1 fruit fly cellular context compared by ENCODE assay signal in the genomic region with DNA sequence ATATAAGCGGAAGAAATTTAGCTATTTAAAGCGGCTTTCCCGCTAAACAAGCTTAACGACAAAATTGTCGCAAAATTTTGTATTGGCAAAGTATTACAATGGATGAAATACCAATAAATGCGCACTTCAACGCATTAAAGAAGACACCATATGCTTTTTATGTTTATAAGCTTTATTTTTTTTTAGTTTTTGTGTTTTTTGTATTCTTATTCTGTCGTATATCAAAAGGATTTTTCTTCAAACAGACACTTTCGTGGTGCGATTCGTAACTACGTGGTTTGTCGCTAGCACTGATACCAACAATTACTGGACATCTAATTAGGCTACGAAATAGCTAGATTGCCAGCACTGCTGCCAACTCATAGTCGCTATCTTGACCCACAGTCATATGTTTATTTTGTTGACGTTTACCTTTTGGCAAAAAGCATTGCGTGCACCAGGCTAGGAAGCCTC.
TF ChIP-seq lines count a peak whose summit lies in the region.

A gene (plus strand): TSS at position 387 of the 453 bp plus-strand sequence.

TF ChIP-seq in whole organism, embryonic, 481 proteins besides CTCF, POLR2A, EP300 and RAD21 (continued from another document and continues in another):
- no peak for TF ChIP-seq CG8765 (GFP tag; IDR thresholded peaks at IDR 0.05; lab: Robert Waterston, UW)
- TF ChIP-seq chm (GFP tag; IDR thresholded peaks at IDR 0.05; lab: Robert Waterston, UW), result no peak
- TF ChIP-seq H2.0 (GFP tag; IDR thresholded peaks at IDR 0.05; lab: Robert Waterston, UW), result no peak
- TF ChIP-seq Mrtf (GFP tag; IDR thresholded peaks at IDR 0.05; lab: Robert Waterston, UW), result no peak
- no peak for TF ChIP-seq CG15479 (GFP tag; optimal IDR thresholded peaks at IDR 0.05; lab: Kevin White, UChicago)
- TF ChIP-seq so (GFP tag; IDR thresholded peaks at IDR 0.05; lab: Robert Waterston, UW), result no peak
- TF ChIP-seq CG11695 (GFP tag; IDR thresholded peaks at IDR 0.05; lab: Robert Waterston, UW), result no peak
- TF ChIP-seq CG14710 (tag; optimal IDR thresholded peaks at IDR 0.05; lab: Kevin White, UChicago), result peak; percentile 42
- TF ChIP-seq CG4424 (GFP tag; optimal IDR thresholded peaks at IDR 0.05; lab: Kevin White, UChicago), result peak; percentile 30
- no peak for TF ChIP-seq Spps (tag; optimal IDR thresholded peaks at IDR 0.05; lab: Kevin White, UChicago)
- no peak for TF ChIP-seq Poxn (GFP tag; IDR thresholded peaks at IDR 0.05; lab: Robert Waterston, UW)
- TF ChIP-seq HmgZ (tag; optimal IDR thresholded peaks at IDR 0.05; lab: Kevin White, UChicago), result peak; percentile 31
- TF ChIP-seq corto (GFP tag; optimal IDR thresholded peaks at IDR 0.05; lab: Kevin White, UChicago), result no peak
- TF ChIP-seq CG7987 (GFP tag; optimal IDR thresholded peaks at IDR 0.05; lab: Kevin White, UChicago), result no peak
- no peak for TF ChIP-seq z (GFP tag; IDR thresholded peaks at IDR 0.05; lab: Robert Waterston, UW)
- no peak for TF ChIP-seq gce (GFP tag; IDR thresholded peaks at IDR 0.05; lab: Robert Waterston, UW)
- 0 out of 2 replicates have a peak, but pooled peaks have one; percentile 31 for TF ChIP-seq stc (GFP tag; IDR thresholded peaks at IDR 0.05; lab: Robert Waterston, UW)
- no peak for TF ChIP-seq CG1024 (GFP tag; IDR thresholded peaks at IDR 0.05; lab: Robert Waterston, UW)
- TF ChIP-seq jigr1 (GFP tag; IDR thresholded peaks at IDR 0.05; lab: Robert Waterston, UW), result no peak
- TF ChIP-seq zfh1 (GFP tag; IDR thresholded peaks at IDR 0.05; lab: Robert Waterston, UW), result no peak
- TF ChIP-seq Asciz (GFP tag; optimal IDR thresholded peaks at IDR 0.05; lab: Kevin White, UChicago), result no peak
- TF ChIP-seq CG12299 (tag; optimal IDR thresholded peaks at IDR 0.05; lab: Kevin White, UChicago), result no peak
- TF ChIP-seq CG13624 (GFP tag; optimal IDR thresholded peaks at IDR 0.05; lab: Kevin White, UChicago), result peak; percentile 30
- TF ChIP-seq dysf (GFP tag; IDR thresholded peaks at IDR 0.05; lab: Robert Waterston, UW), result no peak
- no peak for TF ChIP-seq CG4707 (GFP tag; optimal IDR thresholded peaks at IDR 0.05; lab: Kevin White, UChicago)
- TF ChIP-seq wdn (GFP tag; IDR thresholded peaks at IDR 0.05; lab: Robert Waterston, UW), result no peak
- no peak for TF ChIP-seq Nf-YA (GFP tag; IDR thresholded peaks at IDR 0.05; lab: Robert Waterston, UW)
- no peak for TF ChIP-seq luna (GFP tag; optimal IDR thresholded peaks at IDR 0.05; lab: Kevin White, UChicago)
- no peak for TF ChIP-seq C15 (GFP tag; IDR thresholded peaks at IDR 0.05; lab: Robert Waterston, UW)
- peak; percentile 93 for TF ChIP-seq MBD-R2 (GFP tag; IDR thresholded peaks at IDR 0.05; lab: Robert Waterston, UW)
- TF ChIP-seq Max (GFP tag; optimal IDR thresholded peaks at IDR 0.05; lab: Kevin White, UChicago), result peak; percentile 33
- TF ChIP-seq CG9876 (GFP tag; optimal IDR thresholded peaks at IDR 0.05; lab: Kevin White, UChicago), result no peak
- TF ChIP-seq Hsf (GFP tag; optimal IDR thresholded peaks at IDR 0.05; lab: Kevin White, UChicago), result peak; percentile 39
- no peak for TF ChIP-seq CG3281 (GFP tag; optimal IDR thresholded peaks at IDR 0.05; lab: Kevin White, UChicago)
- no peak for TF ChIP-seq CG13894 (tag; optimal IDR thresholded peaks at IDR 0.05; lab: Kevin White, UChicago)
- no peak for TF ChIP-seq CG10321 (GFP tag; IDR thresholded peaks at IDR 0.05; lab: Robert Waterston, UW)
- TF ChIP-seq CG14441 (GFP tag; IDR thresholded peaks at IDR 0.05; lab: Robert Waterston, UW), result no peak
- TF ChIP-seq CG6175 (GFP tag; IDR thresholded peaks at IDR 0.05; lab: Robert Waterston, UW), result no peak
- no peak for TF ChIP-seq CG3407 (GFP tag; optimal IDR thresholded peaks at IDR 0.05; lab: Kevin White, UChicago)
- no peak for TF ChIP-seq CG16779 (GFP tag; IDR thresholded peaks at IDR 0.05; lab: Robert Waterston, UW)
- no peak for TF ChIP-seq CG11247 (GFP tag; IDR thresholded peaks at IDR 0.05; lab: Robert Waterston, UW)
- TF ChIP-seq ranshi (GFP tag; IDR thresholded peaks at IDR 0.05; lab: Robert Waterston, UW), result no peak
- no peak for TF ChIP-seq Atf3 (GFP tag; optimal IDR thresholded peaks at IDR 0.05; lab: Kevin White, UChicago)
- TF ChIP-seq Dip2 (GFP tag; IDR thresholded peaks at IDR 0.05; lab: Robert Waterston, UW), result no peak
- peak; percentile 32 for TF ChIP-seq CG2116 (GFP tag; optimal IDR thresholded peaks at IDR 0.05; lab: Kevin White, UChicago)
- no peak for TF ChIP-seq CG11723 (GFP tag; optimal IDR thresholded peaks at IDR 0.05; lab: Kevin White, UChicago)
- TF ChIP-seq trh (GFP tag; optimal IDR thresholded peaks at IDR 0.05; lab: Kevin White, UChicago), result no peak
- no peak for TF ChIP-seq danr (GFP tag; IDR thresholded peaks at IDR 0.05; lab: Robert Waterston, UW)
- peak; percentile 23 for TF ChIP-seq NfI (GFP tag; optimal IDR thresholded peaks at IDR 0.05; lab: Kevin White, UChicago)
- peak; percentile 14 for TF ChIP-seq Sin3A (optimal IDR thresholded peaks at IDR 0.05; lab: Kevin White, UChicago)
- peak; percentile 7 for TF ChIP-seq Side (GFP tag; optimal IDR thresholded peaks at IDR 0.05; lab: Kevin White, UChicago)
- no peak for TF ChIP-seq Fer3 (tag; optimal IDR thresholded peaks at IDR 0.05; lab: Kevin White, UChicago)
- TF ChIP-seq Dll (GFP tag; IDR thresholded peaks at IDR 0.05; lab: Robert Waterston, UW; ENCODE audit: partially characterized antibody), result no peak
- TF ChIP-seq CG30020 (tag; optimal IDR thresholded peaks at IDR 0.05; lab: Kevin White, UChicago), result peak; percentile 89
- TF ChIP-seq gsb (GFP tag; IDR thresholded peaks at IDR 0.05; lab: Robert Waterston, UW), result no peak
- TF ChIP-seq prd (optimal IDR thresholded peaks at IDR 0.05; lab: Kevin White, UChicago), result no peak
- peak; percentile 56; the same call in 2 of the 3 replicates for TF ChIP-seq prd (GFP tag; IDR thresholded peaks at IDR 0.05; lab: Robert Waterston, UW)
- TF ChIP-seq CG10366 (GFP tag; IDR thresholded peaks at IDR 0.05; lab: Robert Waterston, UW), result no peak; the same call in 1 of the 2 replicates
- no peak for TF ChIP-seq CG12236 (GFP tag; optimal IDR thresholded peaks at IDR 0.05; lab: Kevin White, UChicago)
- TF ChIP-seq CG34376 (GFP tag; optimal IDR thresholded peaks at IDR 0.05; lab: Kevin White, UChicago), result peak; percentile 3
- no peak for TF ChIP-seq CG2129 (GFP tag; IDR thresholded peaks at IDR 0.05; lab: Robert Waterston, UW; ENCODE audit: partially characterized antibody)
- TF ChIP-seq CG11456 (GFP tag; IDR thresholded peaks at IDR 0.05; lab: Robert Waterston, UW), result 0 out of 3 replicates have a peak, but pooled peaks have one; percentile 6
- TF ChIP-seq Atf6 (GFP tag; IDR thresholded peaks at IDR 0.05; lab: Robert Waterston, UW), result no peak
- peak; percentile 59 to 88 for TF ChIP-seq crp (GFP tag; optimal IDR thresholded peaks at IDR 0.05; lab: Kevin White, UChicago)
- no peak for TF ChIP-seq CG6791 (GFP tag; IDR thresholded peaks at IDR 0.05; lab: Robert Waterston, UW; ENCODE audit: partially characterized antibody)
- TF ChIP-seq ATbp (GFP tag; optimal IDR thresholded peaks at IDR 0.05; lab: Kevin White, UChicago), result no peak
- no peak for TF ChIP-seq CG10979 (tag; optimal IDR thresholded peaks at IDR 0.05; lab: Kevin White, UChicago)
- peak; percentile 44 for TF ChIP-seq nmo (GFP tag; optimal IDR thresholded peaks at IDR 0.05; lab: Kevin White, UChicago)
- TF ChIP-seq lmd (GFP tag; IDR thresholded peaks at IDR 0.05; lab: Robert Waterston, UW), result peak; percentile 4; the same call in 1 of the 2 replicates
- TF ChIP-seq CG1603 (tag; optimal IDR thresholded peaks at IDR 0.05; lab: Kevin White, UChicago), result peak; percentile 99
- peak; percentile 18 for TF ChIP-seq CG10267 (tag; optimal IDR thresholded peaks at IDR 0.05; lab: Kevin White, UChicago)
- TF ChIP-seq dpn (GFP tag; optimal IDR thresholded peaks at IDR 0.05; lab: Kevin White, UChicago), result peak; percentile 13 to 26
- TF ChIP-seq dati (GFP tag; IDR thresholded peaks at IDR 0.05; lab: Robert Waterston, UW), result no peak
- TF ChIP-seq bbx (GFP tag; IDR thresholded peaks at IDR 0.05; lab: Robert Waterston, UW; ENCODE audit: partially characterized antibody), result no peak
- peak; percentile 6 for TF ChIP-seq gro (GFP tag; optimal IDR thresholded peaks at IDR 0.05; lab: Kevin White, UChicago)
- TF ChIP-seq fd64A (GFP tag; optimal IDR thresholded peaks at IDR 0.05; lab: Kevin White, UChicago), result no peak
- 0 out of 3 replicates have a peak, but pooled peaks have one; percentile 27 for TF ChIP-seq tgo (GFP tag; IDR thresholded peaks at IDR 0.05; lab: Robert Waterston, UW)
- no peak for TF ChIP-seq lbe (GFP tag; optimal IDR thresholded peaks at IDR 0.05; lab: Kevin White, UChicago)
- peak; percentile 99 for TF ChIP-seq Meics (GFP tag; optimal IDR thresholded peaks at IDR 0.05; lab: Kevin White, UChicago)
- peak; percentile 6 for TF ChIP-seq CG33557 (GFP tag; optimal IDR thresholded peaks at IDR 0.05; lab: Kevin White, UChicago)
- TF ChIP-seq crc (GFP tag; optimal IDR thresholded peaks at IDR 0.05; lab: Kevin White, UChicago), result no peak
- TF ChIP-seq twi (tag; optimal IDR thresholded peaks at IDR 0.05; lab: Kevin White, UChicago), result peak; percentile 73
- no peak for TF ChIP-seq sc (optimal IDR thresholded peaks at IDR 0.05; lab: Kevin White, UChicago)
- no peak for TF ChIP-seq sc (GFP tag; optimal IDR thresholded peaks at IDR 0.05; lab: Kevin White, UChicago)
- TF ChIP-seq CG10147 (GFP tag; optimal IDR thresholded peaks at IDR 0.05; lab: Kevin White, UChicago), result peak; percentile 4
- TF ChIP-seq CG33213 (GFP tag; optimal IDR thresholded peaks at IDR 0.05; lab: Kevin White, UChicago), result peak; percentile 4
- no peak for TF ChIP-seq hkb (optimal IDR thresholded peaks at IDR 0.05; lab: Kevin White, UChicago)
- TF ChIP-seq hkb (GFP tag; IDR thresholded peaks at IDR 0.05; lab: Robert Waterston, UW), result no peak
- TF ChIP-seq ci (GFP tag; IDR thresholded peaks at IDR 0.05; lab: Robert Waterston, UW), result no peak
- TF ChIP-seq PHDP (tag; optimal IDR thresholded peaks at IDR 0.05; lab: Kevin White, UChicago), result no peak
- no peak for TF ChIP-seq Elba2 (GFP tag; optimal IDR thresholded peaks at IDR 0.05; lab: Kevin White, UChicago)
- peak in 1 of 2 experiments; percentile 27 for TF ChIP-seq Pdp1 (GFP tag; optimal IDR thresholded peaks at IDR 0.05; lab: Kevin White, UChicago)
- no peak for TF ChIP-seq h (optimal IDR thresholded peaks at IDR 0.05; lab: Kevin White, UChicago)
- TF ChIP-seq Oaz (GFP tag; IDR thresholded peaks at IDR 0.05; lab: Robert Waterston, UW), result no peak
- TF ChIP-seq E2f1 (GFP tag; IDR thresholded peaks at IDR 0.05; lab: Robert Waterston, UW), result 0 out of 2 replicates have a peak, but pooled peaks have one; percentile 7
- peak; percentile 34 for TF ChIP-seq pum (GFP tag; optimal IDR thresholded peaks at IDR 0.05; lab: Kevin White, UChicago)
- TF ChIP-seq nerfin-2 (GFP tag; IDR thresholded peaks at IDR 0.05; lab: Robert Waterston, UW; ENCODE audit: partially characterized antibody), result no peak
- TF ChIP-seq Antp (GFP tag; optimal IDR thresholded peaks at IDR 0.05; lab: Kevin White, UChicago), result no peak
- TF ChIP-seq HLH3B (GFP tag; IDR thresholded peaks at IDR 0.05; lab: Robert Waterston, UW), result no peak
- no peak for TF ChIP-seq Rx (GFP tag; IDR thresholded peaks at IDR 0.05; lab: Robert Waterston, UW)
- TF ChIP-seq CG15601 (tag; optimal IDR thresholded peaks at IDR 0.05; lab: Kevin White, UChicago), result no peak
- TF ChIP-seq cas (GFP tag; IDR thresholded peaks at IDR 0.05; lab: Robert Waterston, UW), result no peak
- no peak for TF ChIP-seq CG9797 (GFP tag; optimal IDR thresholded peaks at IDR 0.05; lab: Kevin White, UChicago)
- TF ChIP-seq CG7745 (tag; optimal IDR thresholded peaks at IDR 0.05; lab: Kevin White, UChicago), result no peak
- no peak for TF ChIP-seq Kr (GFP tag; optimal IDR thresholded peaks at IDR 0.05; lab: Kevin White, UChicago)
- no peak for TF ChIP-seq odd (GFP tag; optimal IDR thresholded peaks at IDR 0.05; lab: Kevin White, UChicago)
- no peak for TF ChIP-seq Lpt (GFP tag; optimal IDR thresholded peaks at IDR 0.05; lab: Kevin White, UChicago)
- TF ChIP-seq stwl (tag; optimal IDR thresholded peaks at IDR 0.05; lab: Kevin White, UChicago), result peak; percentile 10
- no peak for TF ChIP-seq Bdp1 (GFP tag; optimal IDR thresholded peaks at IDR 0.05; lab: Kevin White, UChicago)
- no peak for TF ChIP-seq Bteb2 (GFP tag; optimal IDR thresholded peaks at IDR 0.05; lab: Kevin White, UChicago)
- no peak for TF ChIP-seq CG43689 (GFP tag; IDR thresholded peaks at IDR 0.05; lab: Robert Waterston, UW)
- TF ChIP-seq sug (tag; optimal IDR thresholded peaks at IDR 0.05; lab: Kevin White, UChicago), result peak; percentile 15
- TF ChIP-seq lov (optimal IDR thresholded peaks at IDR 0.05; lab: Kevin White, UChicago), result no peak
- TF ChIP-seq lov (GFP tag; IDR thresholded peaks at IDR 0.05; lab: Robert Waterston, UW), result no peak
- TF ChIP-seq nau (GFP tag; optimal IDR thresholded peaks at IDR 0.05; lab: Kevin White, UChicago), result no peak
- TF ChIP-seq CG6813 (GFP tag; optimal IDR thresholded peaks at IDR 0.05; lab: Kevin White, UChicago), result no peak
- TF ChIP-seq Ets65A (GFP tag; lab: Kevin White, UChicago), result peak; percentile 68
- peak; percentile 67 for TF ChIP-seq CG8290 (GFP tag; optimal IDR thresholded peaks at IDR 0.05; lab: Kevin White, UChicago)
- TF ChIP-seq CG8290 (tag; optimal IDR thresholded peaks at IDR 0.05; lab: Kevin White, UChicago), result no peak
- TF ChIP-seq CG9727 (GFP tag; optimal IDR thresholded peaks at IDR 0.05; lab: Kevin White, UChicago), result peak; percentile 26
- no peak for TF ChIP-seq Hr3 (GFP tag; optimal IDR thresholded peaks at IDR 0.05; lab: Kevin White, UChicago)
- TF ChIP-seq Dad (GFP tag; optimal IDR thresholded peaks at IDR 0.05; lab: Kevin White, UChicago), result no peak
- no peak for TF ChIP-seq ro (GFP tag; IDR thresholded peaks at IDR 0.05; lab: Robert Waterston, UW)
- no peak for TF ChIP-seq schlank (tag; optimal IDR thresholded peaks at IDR 0.05; lab: Kevin White, UChicago)
- peak in 1 of 3 experiments; percentile 3 for TF ChIP-seq lola (GFP tag; optimal IDR thresholded peaks at IDR 0.05; lab: Kevin White, UChicago)
- TF ChIP-seq row (GFP tag; IDR thresholded peaks at IDR 0.05; lab: Robert Waterston, UW), result peak; percentile 88
- TF ChIP-seq slbo (GFP tag; IDR thresholded peaks at IDR 0.05; lab: Robert Waterston, UW), result peak; percentile 43; the same call in 1 of the 2 replicates
- no peak for TF ChIP-seq CG8281 (tag; optimal IDR thresholded peaks at IDR 0.05; lab: Kevin White, UChicago)
- no peak for TF ChIP-seq Bgb (GFP tag; IDR thresholded peaks at IDR 0.05; lab: Robert Waterston, UW; ENCODE audit: partially characterized antibody)
- TF ChIP-seq CG8089 (GFP tag; optimal IDR thresholded peaks at IDR 0.05; lab: Kevin White, UChicago), result no peak
- no peak for TF ChIP-seq CG17328 (GFP tag; IDR thresholded peaks at IDR 0.05; lab: Robert Waterston, UW)
- no peak for TF ChIP-seq run (tag; optimal IDR thresholded peaks at IDR 0.05; lab: Kevin White, UChicago)
